Worm (Caenorhabditis elegans) whole organism, early embryonic: Measurements from ENCODE around the gene ZK666.14.

Experiments used
- B0310.2 ChIP-seq: sonication (generic microtip); optimal IDR thresholded peaks from 2 replicates; lab custom pipeline; 2016; ENCODE audit warnings: mild to moderate bottlenecking, missing genetic modification characterization, missing compliant biosample characterization
- F13C5.2 ChIP-seq: sonication (generic microtip); optimal IDR thresholded peaks from 2 replicates; lab custom pipeline; 2017; ENCODE audit warnings: mild to moderate bottlenecking, missing genetic modification characterization, inconsistent platforms, missing compliant biosample characterization
- ama-1 ChIP-seq: fragments of 150-350 bp; optimal IDR thresholded peaks from 2 replicates; lab custom pipeline; 2014
- ceh-13 ChIP-seq: fragments of 200-800 bp; sonication (Bioruptor generic); optimal IDR thresholded peaks from 2 replicates; lab custom pipeline; 2018; ENCODE audit warnings: mild to moderate bottlenecking, missing genetic modification characterization, missing compliant biosample characterization
- ceh-36 ChIP-seq: sonication (generic microtip); optimal IDR thresholded peaks from 2 replicates; lab custom pipeline; 2016; ENCODE audit warnings: missing genetic modification characterization, inconsistent platforms, missing compliant biosample characterization
- ets-7 ChIP-seq: sonication (generic microtip); optimal IDR thresholded peaks from 2 replicates; lab custom pipeline; 2016; ENCODE audit warnings: missing genotype, missing genetic modification characterization, missing compliant biosample characterization
- flt-1 ChIP-seq: fragments of 200-800 bp; sonication (Bioruptor generic); IDR thresholded peaks from 2 replicates; pipeline ENCODE4 v1.3.6; 2022; ENCODE audit warnings: missing genetic modification characterization, missing compliant biosample characterization
- hmg-4 ChIP-seq: fragments of 200-800 bp; sonication (Bioruptor generic); optimal IDR thresholded peaks from 2 replicates; lab custom pipeline; 2018; ENCODE audit warnings: mild to moderate bottlenecking, missing genetic modification characterization, missing compliant biosample characterization
- hnd-1 ChIP-seq: sonication (generic microtip); optimal IDR thresholded peaks from 2 replicates; lab custom pipeline; 2016; ENCODE audit warnings: missing genetic modification characterization, missing compliant biosample characterization
- scrt-1 ChIP-seq: fragments of 200-800 bp; sonication (Bioruptor generic); IDR thresholded peaks from 2 replicates; pipeline ENCODE4 v1.3.6; 2022; ENCODE audit warnings: missing genetic modification characterization, missing compliant biosample characterization
- sea-1 ChIP-seq: fragments of 200-800 bp; sonication (Bioruptor generic); conservative IDR thresholded peaks from 2 replicates; pipeline ENCODE4 v1.3.6; 2022; ENCODE audit warnings: missing genetic modification characterization, missing compliant biosample characterization
- tbx-11 ChIP-seq: fragments of 200-800 bp; sonication (Bioruptor generic); IDR thresholded peaks from 2 replicates; pipeline ENCODE4 v1.3.6; 2022; ENCODE audit warnings: missing genetic modification characterization, missing compliant biosample characterization
- tbx-37 ChIP-seq: fragments of 200-800 bp; sonication (Bioruptor generic); conservative IDR thresholded peaks from 2 replicates; pipeline ENCODE4 v1.3.6; 2022; ENCODE audit warnings: missing genetic modification reagents, missing genetic modification characterization, missing compliant biosample characterization

DNA sequence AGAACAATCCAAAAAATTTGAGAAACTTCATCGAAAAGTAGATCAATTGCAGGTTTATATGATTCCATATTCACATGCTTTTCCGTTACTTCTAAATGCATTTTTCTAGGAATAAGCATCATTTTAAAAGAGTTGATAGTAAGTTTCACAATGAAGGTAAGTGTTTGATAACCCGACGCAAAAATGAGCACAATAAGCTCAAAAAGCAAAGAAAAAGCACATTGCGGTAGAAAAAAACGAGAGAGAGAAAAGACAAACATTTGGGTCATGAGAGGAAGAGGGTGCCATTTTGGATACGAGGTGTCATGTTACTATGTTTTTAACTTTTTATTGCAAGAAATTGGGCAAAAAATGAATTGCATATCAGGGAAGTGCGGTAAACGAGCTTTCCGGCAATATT is 29.8 kb downstream of the ZK666.14 start, which contains the start of gene F59B10.6:
- TF ChIP-seq tbx-37 (GFP tag; lab: Robert Waterston, UW): no peak
- TF ChIP-seq hmg-4 (GFP tag; lab: Kevin White, UChicago): no peak
- no peak for TF ChIP-seq ama-1 (lab: Kevin White, UChicago)
- no peak for TF ChIP-seq hnd-1 (tag; lab: Kevin White, UChicago)
- no peak for TF ChIP-seq ets-7 (tag; lab: Kevin White, UChicago)
- TF ChIP-seq flt-1 (GFP tag; lab: Robert Waterston, UW): no peak
- no peak for TF ChIP-seq B0310.2 (tag; lab: Kevin White, UChicago)
- TF ChIP-seq ceh-13 (GFP tag; lab: Kevin White, UChicago): no peak
- TF ChIP-seq sea-1 (GFP tag; lab: Robert Waterston, UW): no peak
- no peak for TF ChIP-seq ceh-36 (tag; lab: Kevin White, UChicago)
- TF ChIP-seq scrt-1 (GFP tag; lab: Robert Waterston, UW): no peak
- no peak for TF ChIP-seq tbx-11
- TF ChIP-seq F13C5.2 (tag; lab: Kevin White, UChicago): no peak
